Worm (Caenorhabditis elegans): ENCODE results near the gene srsx-37.

DNA sequence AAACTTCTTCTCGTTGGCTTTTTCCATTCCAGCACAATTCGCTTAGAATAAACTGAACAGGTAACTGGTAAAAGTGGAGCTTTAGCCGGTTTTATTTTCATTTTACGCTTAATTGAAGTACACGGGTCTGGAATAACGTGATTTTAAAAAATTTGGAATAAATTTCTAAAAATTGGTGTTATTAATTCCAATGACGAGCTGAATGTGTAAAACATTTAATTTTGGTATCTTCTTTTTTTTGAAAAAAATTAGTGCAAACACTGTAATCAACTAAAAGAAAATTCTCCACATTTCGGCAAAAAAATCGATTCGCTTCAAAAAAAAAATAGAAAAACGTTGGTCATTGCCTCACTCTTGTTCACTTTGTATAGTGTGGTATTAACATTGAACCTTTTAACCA is 13.3 kb upstream of the srsx-37 start, which contains the start of gene T10H4.4:
- TF ChIP-seq fkh-10 (GFP tag; optimal IDR thresholded peaks at IDR 0.05): no peak
- TF ChIP-seq pha-2 (tag; optimal IDR thresholded peaks at IDR 0.05): no peak
- TF ChIP-seq dve-1 (tag; optimal IDR thresholded peaks at IDR 0.05): no peak
- TF ChIP-seq ceh-22 (tag; optimal IDR thresholded peaks at IDR 0.05): no peak
- TF ChIP-seq C08G9.2 (tag; optimal IDR thresholded peaks at IDR 0.05): no peak
- no peak for TF ChIP-seq Y22D7AL.16 (tag; optimal IDR thresholded peaks at IDR 0.05)
- no peak for TF ChIP-seq ceh-6 (GFP tag; optimal IDR thresholded peaks at IDR 0.05)
- no peak for TF ChIP-seq unc-55 (GFP tag; optimal IDR thresholded peaks at IDR 0.05)
- no peak for TF ChIP-seq unc-86 (tag; optimal IDR thresholded peaks at IDR 0.05)
- TF ChIP-seq hlh-15 (tag; optimal IDR thresholded peaks at IDR 0.05): no peak
